Fruit fly (Drosophila melanogaster) whole organism, embryonic: Measurements from ENCODE around the gene hook.

Experiments
- Atf6 ChIP-seq: fragments of 200-800 bp; sonication (Bioruptor generic); IDR thresholded peaks from 2 replicates; pipeline ENCODE4 v1.3.6; 2022; ENCODE audit warnings: missing biosample characterization, missing genetic modification characterization
- CG10979 ChIP-seq: fragments of 200-800 bp; sonication (Bioruptor generic); optimal IDR thresholded peaks from 2 replicates; lab custom pipeline; 2018; ENCODE audit warnings: missing biosample characterization, mild to moderate bottlenecking, missing genetic modification characterization, moderate library complexity
- CG11504 ChIP-seq: fragments of 200-800 bp; sonication (Bioruptor generic); optimal IDR thresholded peaks from 3 replicates; lab custom pipeline; 2019; ENCODE audit warnings: missing biosample characterization, mild to moderate bottlenecking, missing genetic modification characterization, moderate library complexity
- CG12942 ChIP-seq: fragments of 200-800 bp; sonication (Bioruptor generic); optimal IDR thresholded peaks from 3 replicates; lab custom pipeline; 2016; ENCODE audit warnings: missing biosample characterization, missing genetic modification characterization
- CG13123 ChIP-seq: fragments of 200-800 bp; sonication (Bioruptor generic); optimal IDR thresholded peaks from 2 replicates; lab custom pipeline; 2016; ENCODE audit warnings: missing biosample characterization, missing genetic modification characterization
- CG15601 ChIP-seq: fragments of 200-800 bp; sonication (Bioruptor generic); optimal IDR thresholded peaks from 3 replicates; lab custom pipeline; 2019; ENCODE audit warnings: missing biosample characterization, mild to moderate bottlenecking, missing genetic modification characterization, moderate library complexity
- CG16779 ChIP-seq: fragments of 200-800 bp; sonication (Bioruptor generic); IDR thresholded peaks from 2 replicates; pipeline ENCODE4 v1.3.6; 2022; ENCODE audit warnings: missing biosample characterization, missing genetic modification characterization
- CG17568 ChIP-seq: fragments of 200-800 bp; sonication (Bioruptor generic); optimal IDR thresholded peaks from 2 replicates; lab custom pipeline; 2018; ENCODE audit warnings: missing biosample characterization, mild to moderate bottlenecking, missing genetic modification characterization, moderate library complexity
- CG17912 ChIP-seq: fragments of 200-800 bp; sonication (Bioruptor generic); optimal IDR thresholded peaks from 2 replicates; lab custom pipeline; 2018; ENCODE audit warnings: missing biosample characterization, mild to moderate bottlenecking, missing genetic modification characterization
- CG18262 ChIP-seq: fragments of 200-800 bp; optimal IDR thresholded peaks from 3 replicates; lab custom pipeline; 2019; ENCODE audit warnings: missing biosample characterization, mild to moderate bottlenecking, missing genetic modification characterization, moderate library complexity
- CG2199 ChIP-seq: fragments of 200-800 bp; sonication (Bioruptor generic); IDR thresholded peaks from 3 replicates; pipeline ENCODE4 v1.3.6; 2022; ENCODE audit warnings: missing biosample characterization, missing genetic modification characterization
- CG2712 ChIP-seq: fragments of 200-800 bp; optimal IDR thresholded peaks from 3 replicates; lab custom pipeline; 2019; ENCODE audit warnings: missing biosample characterization, mild to moderate bottlenecking, missing genetic modification characterization, moderate library complexity
- CG30403 ChIP-seq: fragments of 200-800 bp; sonication (Bioruptor generic); optimal IDR thresholded peaks from 3 replicates; lab custom pipeline; 2016; ENCODE audit warnings: missing biosample characterization, missing genetic modification characterization
- CG32532 ChIP-seq: fragments of 200-800 bp; sonication (Bioruptor generic); IDR thresholded peaks from 2 replicates; pipeline ENCODE4 v1.3.6; 2022; ENCODE audit warnings: missing biosample characterization, missing genetic modification characterization
- CG3281 ChIP-seq: fragments of 200-800 bp; sonication (Bioruptor generic); optimal IDR thresholded peaks from 3 replicates; lab custom pipeline; 2017; ENCODE audit warnings: missing biosample characterization, mild to moderate bottlenecking, missing genetic modification characterization
- CG3407 ChIP-seq: fragments of 200-800 bp; sonication (Bioruptor generic); optimal IDR thresholded peaks from 2 replicates; lab custom pipeline; 2018; ENCODE audit warnings: missing biosample characterization, mild to moderate bottlenecking, missing genetic modification characterization
- CG34224 ChIP-seq: fragments of 200-800 bp; sonication (Bioruptor generic); IDR thresholded peaks from 3 replicates; pipeline ENCODE4 v1.3.6; 2022; ENCODE audit warnings: missing biosample characterization, missing genetic modification characterization; ENCODE audit not compliant: partially characterized antibody
- CG34422 ChIP-seq: fragments of 200-800 bp; sonication (Bioruptor generic); IDR thresholded peaks from 3 replicates; pipeline ENCODE4 v1.3.6; 2022; ENCODE audit warnings: missing biosample characterization, missing genetic modification characterization
- CG42726 ChIP-seq: fragments of 200-800 bp; sonication (Bioruptor generic); IDR thresholded peaks from 2 replicates; pipeline ENCODE4 v1.3.6; 2022; ENCODE audit warnings: missing biosample characterization, missing genetic modification characterization; ENCODE audit not compliant: partially characterized antibody
- CG4707 ChIP-seq: fragments of 200-800 bp; sonication (Bioruptor generic); optimal IDR thresholded peaks from 2 replicates; lab custom pipeline; 2018; ENCODE audit warnings: missing biosample characterization, mild to moderate bottlenecking, missing genetic modification characterization, moderate library complexity
- CG8281 ChIP-seq: fragments of 200-800 bp; sonication (Bioruptor generic); optimal IDR thresholded peaks from 2 replicates; lab custom pipeline; 2018; ENCODE audit warnings: missing biosample characterization, mild to moderate bottlenecking, missing genetic modification characterization, moderate library complexity
- CG8924 ChIP-seq: fragments of 200-800 bp; optimal IDR thresholded peaks from 3 replicates; lab custom pipeline; 2019; ENCODE audit warnings: missing biosample characterization, mild to moderate bottlenecking, missing genetic modification characterization, moderate library complexity
- CHES-1-like ChIP-seq: fragments of 200-800 bp; sonication (Bioruptor generic); optimal IDR thresholded peaks from 2 replicates; lab custom pipeline; 2016; ENCODE audit warnings: missing biosample characterization, missing genetic modification characterization
- Dip2 ChIP-seq: fragments of 200-800 bp; sonication (Bioruptor generic); IDR thresholded peaks from 2 replicates; pipeline ENCODE4 v1.3.6; 2022; ENCODE audit warnings: missing biosample characterization, missing genetic modification characterization
- Doc3 ChIP-seq: fragments of 200-800 bp; sonication (Bioruptor generic); IDR thresholded peaks from 3 replicates; pipeline ENCODE4 v1.3.6; 2022; ENCODE audit warnings: missing biosample characterization, missing genetic modification characterization; ENCODE audit not compliant: partially characterized antibody
- E2f2 ChIP-seq: fragments of 200-800 bp; sonication (Bioruptor generic); IDR thresholded peaks from 2 replicates; pipeline ENCODE4 v1.3.6; 2022; ENCODE audit warnings: missing biosample characterization, missing genetic modification characterization
- Ets97D ChIP-seq: fragments of 200-800 bp; sonication (Bioruptor generic); optimal IDR thresholded peaks from 3 replicates; lab custom pipeline; 2016; ENCODE audit warnings: missing biosample characterization, missing genetic modification characterization
- Fer1 ChIP-seq: fragments of 200-800 bp; sonication (Bioruptor generic); optimal IDR thresholded peaks from 2 replicates; lab custom pipeline; 2017; ENCODE audit warnings: missing biosample characterization, mild to moderate bottlenecking, missing genetic modification characterization
- Lpt ChIP-seq: fragments of >200 bp; optimal IDR thresholded peaks from 2 replicates; lab custom pipeline; 2018; ENCODE audit warnings: missing biosample characterization, missing genetic modification characterization
- Neu2 ChIP-seq: fragments of 200-800 bp; sonication (Bioruptor generic); optimal IDR thresholded peaks from 3 replicates; lab custom pipeline; 2016; ENCODE audit warnings: missing biosample characterization, missing genetic modification characterization, borderline replicate concordance
- NfI ChIP-seq: fragments of 200-800 bp; sonication (Bioruptor generic); optimal IDR thresholded peaks from 3 replicates; lab custom pipeline; 2018; ENCODE audit warnings: missing biosample characterization, mild to moderate bottlenecking, missing genetic modification characterization, moderate library complexity
- Poxn ChIP-seq: fragments of 200-800 bp; sonication (Bioruptor generic); IDR thresholded peaks from 2 replicates; pipeline ENCODE4 v1.3.6; 2022; ENCODE audit warnings: missing biosample characterization, missing genetic modification characterization
- Ravus ChIP-seq: fragments of 200-800 bp; sonication (Bioruptor generic); IDR thresholded peaks from 2 replicates; pipeline ENCODE4 v1.3.6; 2022; ENCODE audit warnings: missing biosample characterization, missing genetic modification characterization
- Side ChIP-seq: fragments of 200-800 bp; sonication (Bioruptor generic); optimal IDR thresholded peaks from 2 replicates; lab custom pipeline; 2016; ENCODE audit warnings: missing biosample characterization, missing genetic modification characterization
- Six4 ChIP-seq: fragments of 200-800 bp; sonication (Bioruptor generic); optimal IDR thresholded peaks from 2 replicates; lab custom pipeline; 2016; ENCODE audit warnings: missing biosample characterization, missing genetic modification characterization
- Sry-δ ChIP-seq: fragments of 200-800 bp; sonication (Bioruptor generic); optimal IDR thresholded peaks from 2 replicates; lab custom pipeline; 2016; ENCODE audit warnings: missing biosample characterization, missing genetic modification characterization
- amos ChIP-seq: fragments of 200-800 bp; sonication (Bioruptor generic); IDR thresholded peaks from 2 replicates; pipeline ENCODE4 v1.3.6; 2022; ENCODE audit warnings: missing biosample characterization, missing genetic modification characterization; ENCODE audit not compliant: partially characterized antibody
- ash1 ChIP-seq: fragments of 200-800 bp; sonication (Bioruptor generic); optimal IDR thresholded peaks from 2 replicates; lab custom pipeline; 2018; ENCODE audit warnings: missing biosample characterization, mild to moderate bottlenecking, missing genetic modification characterization
- bab2 ChIP-seq: fragments of 200-800 bp; sonication (Bioruptor generic); optimal IDR thresholded peaks from 2 replicates; lab custom pipeline; 2016; ENCODE audit warnings: missing biosample characterization, missing genetic modification characterization
- croc ChIP-seq: fragments of 200-800 bp; sonication (Bioruptor generic); conservative IDR thresholded peaks from 3 replicates; pipeline ENCODE4 v1.3.6; 2022; ENCODE audit warnings: missing biosample characterization, missing genetic modification characterization
- gsb-n ChIP-seq: fragments of 200-800 bp; sonication (Bioruptor generic); optimal IDR thresholded peaks from 3 replicates; lab custom pipeline; 2018; ENCODE audit warnings: missing biosample characterization, mild to moderate bottlenecking, missing genetic modification characterization
- h ChIP-seq: fragments of >200 bp; optimal IDR thresholded peaks from 2 replicates; lab custom pipeline; 2017
- hbn ChIP-seq: fragments of 200-800 bp; sonication (Bioruptor generic); IDR thresholded peaks from 2 replicates; pipeline ENCODE4 v1.3.6; 2022; ENCODE audit warnings: missing biosample characterization, missing genetic modification characterization; ENCODE audit not compliant: partially characterized antibody
- nerfin-1 ChIP-seq: fragments of 200-800 bp; sonication (Bioruptor generic); optimal IDR thresholded peaks from 3 replicates; lab custom pipeline; 2019; ENCODE audit warnings: missing biosample characterization, mild to moderate bottlenecking, missing genetic modification characterization, moderate library complexity
- nmo ChIP-seq: fragments of 200-800 bp; sonication (Bioruptor generic); optimal IDR thresholded peaks from 2 replicates; lab custom pipeline; 2018; ENCODE audit warnings: missing biosample characterization, mild to moderate bottlenecking, missing genetic modification characterization, moderate library complexity
- oc ChIP-seq: fragments of 200-800 bp; sonication (Bioruptor generic); optimal IDR thresholded peaks from 2 replicates; lab custom pipeline; 2018; ENCODE audit warnings: missing biosample characterization, mild to moderate bottlenecking, missing genetic modification characterization, moderate library complexity
- scrt ChIP-seq: fragments of 200-800 bp; sonication (Bioruptor generic); optimal IDR thresholded peaks from 2 replicates; lab custom pipeline; 2018; ENCODE audit warnings: missing biosample characterization, mild to moderate bottlenecking, missing genetic modification characterization, moderate library complexity
- sim ChIP-seq: fragments of 200-800 bp; sonication (Bioruptor generic); IDR thresholded peaks from 2 replicates; pipeline ENCODE4 v1.3.6; 2022; ENCODE audit warnings: missing biosample characterization, missing genetic modification characterization
- sna ChIP-seq: fragments of 200-800 bp; sonication (Bioruptor generic); IDR thresholded peaks from 2 replicates; pipeline ENCODE4 v1.3.6; 2022; ENCODE audit warnings: missing biosample characterization, missing genetic modification characterization; ENCODE audit not compliant: partially characterized antibody
- toy ChIP-seq: fragments of 200-800 bp; sonication (Bioruptor generic); IDR thresholded peaks from 2 replicates; pipeline ENCODE4 v1.3.6; 2022; ENCODE audit warnings: missing biosample characterization, missing genetic modification characterization
- tx ChIP-seq: fragments of 200-800 bp; sonication (Bioruptor generic); optimal IDR thresholded peaks from 2 replicates; lab custom pipeline; 2016; ENCODE audit warnings: missing biosample characterization, missing genetic modification characterization

Gene hook

dm6 chr2L:19048912-19049311, 15.6 kb upstream of the hook start, which contains the start of gene CG10470 (continued):
- TF ChIP-seq CG8924 (tag; lab: Kevin White, UChicago) = peak; percentile 11
- TF ChIP-seq gsb-n (tag; lab: Kevin White, UChicago) = no peak
- TF ChIP-seq CG42726 = peak; percentile 36; the same call in 1 of the 2 replicates
- peak; percentile 84 for TF ChIP-seq amos (GFP tag; lab: Robert Waterston, UW)
- peak; percentile 13 for TF ChIP-seq Fer1 (GFP tag; lab: Kevin White, UChicago)
- TF ChIP-seq Dip2 (GFP tag; lab: Robert Waterston, UW) = no peak
- TF ChIP-seq nmo (GFP tag; lab: Kevin White, UChicago) = peak; percentile 23
- peak; percentile 71 for TF ChIP-seq Sry-δ (GFP tag; lab: Kevin White, UChicago)
- no peak for TF ChIP-seq E2f2
- peak; percentile 41; the same call in 1 of the 2 replicates for TF ChIP-seq CG32532 (GFP tag; lab: Robert Waterston, UW)
- TF ChIP-seq scrt (GFP tag; lab: Kevin White, UChicago) = no peak
- TF ChIP-seq CG34422 (GFP tag; lab: Robert Waterston, UW) = no peak
- no peak for TF ChIP-seq croc
- no peak for TF ChIP-seq Neu2 (GFP tag; lab: Kevin White, UChicago)
- no peak for TF ChIP-seq Ets97D
- TF ChIP-seq CG15601 = peak; percentile 28
- TF ChIP-seq CG16779 (GFP tag; lab: Robert Waterston, UW) = no peak
- TF ChIP-seq tx (GFP tag; lab: Kevin White, UChicago) = no peak
- no peak for TF ChIP-seq CG12942 (GFP tag; lab: Kevin White, UChicago)
- TF ChIP-seq Doc3 (GFP tag; lab: Robert Waterston, UW) = peak; percentile 74
- no peak for TF ChIP-seq nerfin-1 (tag; lab: Kevin White, UChicago)
- TF ChIP-seq sna = peak; percentile 70
- peak; percentile 22 for TF ChIP-seq CG10979
- no peak for TF ChIP-seq CG3281 (GFP tag; lab: Kevin White, UChicago)
- TF ChIP-seq CG34224 (GFP tag; lab: Robert Waterston, UW) = peak; percentile 84
- TF ChIP-seq bab2 (GFP tag; lab: Kevin White, UChicago) = no peak
- TF ChIP-seq Side (GFP tag; lab: Kevin White, UChicago) = no peak
- TF ChIP-seq CG2712 (tag; lab: Kevin White, UChicago) = peak; percentile 50
- peak; percentile 32 for TF ChIP-seq CG30403 (GFP tag; lab: Kevin White, UChicago)
- no peak for TF ChIP-seq Lpt (GFP tag; lab: Kevin White, UChicago)
- peak; percentile 84 for TF ChIP-seq hbn (GFP tag; lab: Robert Waterston, UW)
- no peak for TF ChIP-seq CG2199
- TF ChIP-seq CG3407 (GFP tag; lab: Kevin White, UChicago) = no peak
- TF ChIP-seq CG17912 = no peak
- TF ChIP-seq ash1 (GFP tag; lab: Kevin White, UChicago) = no peak
- TF ChIP-seq CHES-1-like = no peak
- no peak for TF ChIP-seq CG17568 (GFP tag; lab: Kevin White, UChicago)
- no peak for TF ChIP-seq Six4
- no peak for TF ChIP-seq NfI (GFP tag; lab: Kevin White, UChicago)
- no peak for TF ChIP-seq Poxn (GFP tag; lab: Robert Waterston, UW)
- no peak for TF ChIP-seq CG13123 (GFP tag; lab: Kevin White, UChicago)
- TF ChIP-seq Atf6 (GFP tag; lab: Robert Waterston, UW) = no peak
- TF ChIP-seq CG11504 (tag; lab: Kevin White, UChicago) = peak; percentile 55
- TF ChIP-seq CG18262 = peak; percentile 49
- no peak for TF ChIP-seq toy (GFP tag; lab: Robert Waterston, UW)
- no peak for TF ChIP-seq sim (GFP tag; lab: Robert Waterston, UW)
- TF ChIP-seq CG4707 (GFP tag; lab: Kevin White, UChicago) = no peak
- no peak for TF ChIP-seq CG8281 (tag; lab: Kevin White, UChicago)
- no peak for TF ChIP-seq Ravus (GFP tag; lab: Robert Waterston, UW)
- no peak for TF ChIP-seq h (lab: Kevin White, UChicago)
- no peak for TF ChIP-seq oc (tag; lab: Kevin White, UChicago)
